Fruit fly (Drosophila melanogaster) whole organism, embryonic: ENCODE data around the gene Ir75b.

Experiments used
- Adf1 ChIP-seq: fragments of 200-800 bp; sonication (Bioruptor generic); IDR thresholded peaks from 2 replicates; pipeline ENCODE4 v1.3.6; 2022; ENCODE audit warnings: missing biosample characterization, missing genetic modification characterization
- BtbVII ChIP-seq: fragments of 200-800 bp; sonication (Bioruptor generic); optimal IDR thresholded peaks from 3 replicates; lab custom pipeline; 2017; ENCODE audit warnings: missing biosample characterization, mild to moderate bottlenecking, missing genetic modification characterization
- CG10543 ChIP-seq: fragments of 200-800 bp; sonication (Bioruptor generic); optimal IDR thresholded peaks from 3 replicates; lab custom pipeline; 2017; ENCODE audit warnings: missing biosample characterization, mild to moderate bottlenecking, missing genetic modification characterization, moderate library complexity
- CG12659 ChIP-seq: fragments of 200-800 bp; sonication (Bioruptor generic); optimal IDR thresholded peaks from 3 replicates; lab custom pipeline; 2017; ENCODE audit warnings: mild to moderate bottlenecking, missing biosample characterization, missing genetic modification reagents, missing genetic modification characterization
- CG13287 ChIP-seq: fragments of 200-800 bp; sonication (Bioruptor generic); IDR thresholded peaks from 2 replicates; pipeline ENCODE4 v1.3.6; 2022; ENCODE audit warnings: missing biosample characterization, missing genetic modification characterization; ENCODE audit not compliant: partially characterized antibody
- CG13296 ChIP-seq: fragments of 200-800 bp; sonication (Bioruptor generic); optimal IDR thresholded peaks from 3 replicates; lab custom pipeline; 2018; ENCODE audit warnings: missing biosample characterization, mild to moderate bottlenecking, missing genetic modification characterization
- CG13894 ChIP-seq: fragments of 200-800 bp; sonication (Bioruptor generic); optimal IDR thresholded peaks from 3 replicates; lab custom pipeline; 2018; ENCODE audit warnings: missing biosample characterization, mild to moderate bottlenecking, missing genetic modification characterization, moderate library complexity
- CG15269 ChIP-seq: fragments of 200-800 bp; sonication (Bioruptor generic); optimal IDR thresholded peaks from 2 replicates; lab custom pipeline; 2018; ENCODE audit warnings: missing biosample characterization, mild to moderate bottlenecking, missing genetic modification characterization, moderate library complexity
- CG1603 ChIP-seq: fragments of 200-800 bp; sonication (Bioruptor generic); optimal IDR thresholded peaks from 2 replicates; lab custom pipeline; 2019; ENCODE audit warnings: missing biosample characterization, mild to moderate bottlenecking, missing genetic modification characterization, moderate library complexity
- CG1647 ChIP-seq: fragments of 200-800 bp; sonication (Bioruptor generic); optimal IDR thresholded peaks from 3 replicates; lab custom pipeline; 2016; ENCODE audit warnings: missing biosample characterization, missing genetic modification characterization
- CG32767 ChIP-seq: fragments of 200-800 bp; sonication (Bioruptor generic); IDR thresholded peaks from 2 replicates; pipeline ENCODE4 v1.3.6; 2022; ENCODE audit warnings: missing biosample characterization, missing genetic modification characterization
- CG34376 ChIP-seq: fragments of 200-800 bp; sonication (Bioruptor generic); optimal IDR thresholded peaks from 2 replicates; lab custom pipeline; 2018; ENCODE audit warnings: missing biosample characterization, mild to moderate bottlenecking, missing genetic modification characterization
- CG34422 ChIP-seq: fragments of 200-800 bp; sonication (Bioruptor generic); IDR thresholded peaks from 3 replicates; pipeline ENCODE4 v1.3.6; 2022; ENCODE audit warnings: missing biosample characterization, missing genetic modification characterization
- CG4360 ChIP-seq: fragments of 200-800 bp; sonication (Bioruptor generic); IDR thresholded peaks from 2 replicates; pipeline ENCODE4 v1.3.6; 2022; ENCODE audit warnings: missing biosample characterization, missing genetic modification characterization
- CG7839 ChIP-seq: fragments of 200-800 bp; sonication (Bioruptor generic); optimal IDR thresholded peaks from 3 replicates; lab custom pipeline; 2018; ENCODE audit warnings: missing biosample characterization, mild to moderate bottlenecking, missing genetic modification characterization, moderate library complexity
- CG7928 ChIP-seq: fragments of 200-800 bp; sonication (Bioruptor generic); optimal IDR thresholded peaks from 2 replicates; lab custom pipeline; 2017; ENCODE audit warnings: missing biosample characterization, mild to moderate bottlenecking, missing genetic modification characterization
- CG7987 ChIP-seq: fragments of 200-800 bp; sonication (Bioruptor generic); optimal IDR thresholded peaks from 2 replicates; lab custom pipeline; 2018; ENCODE audit warnings: missing biosample characterization, mild to moderate bottlenecking, missing genetic modification characterization, moderate library complexity
- CG9932 ChIP-seq: fragments of 200-800 bp; sonication (Bioruptor generic); IDR thresholded peaks from 2 replicates; pipeline ENCODE4 v1.3.6; 2022; ENCODE audit warnings: missing biosample characterization, missing genetic modification characterization
- CHES-1-like ChIP-seq: fragments of 200-800 bp; sonication (Bioruptor generic); optimal IDR thresholded peaks from 2 replicates; lab custom pipeline; 2016; ENCODE audit warnings: missing biosample characterization, missing genetic modification characterization
- Dll ChIP-seq: fragments of 200-800 bp; sonication (Bioruptor generic); IDR thresholded peaks from 4 replicates; pipeline ENCODE4 v1.3.6; 2022; ENCODE audit warnings: missing biosample characterization, missing genetic modification characterization; ENCODE audit not compliant: partially characterized antibody
- Dref ChIP-seq: fragments of 200-800 bp; sonication (Bioruptor generic); IDR thresholded peaks from 2 replicates; pipeline ENCODE4 v1.3.6; 2022; ENCODE audit warnings: missing biosample characterization, missing genetic modification characterization
- Fer3 ChIP-seq: fragments of 200-800 bp; sonication (Bioruptor generic); optimal IDR thresholded peaks from 2 replicates; lab custom pipeline; 2018; ENCODE audit warnings: missing biosample characterization, mild to moderate bottlenecking, missing genetic modification characterization, moderate library complexity
- MBD-R2 ChIP-seq: fragments of 200-800 bp; sonication (Bioruptor generic); IDR thresholded peaks from 2 replicates; pipeline ENCODE4 v1.3.6; 2022; ENCODE audit warnings: missing biosample characterization, missing genetic modification characterization
- Max ChIP-seq: fragments of 200-800 bp; sonication (Bioruptor generic); optimal IDR thresholded peaks from 2 replicates; lab custom pipeline; 2016; ENCODE audit warnings: missing biosample characterization, mild to moderate bottlenecking, missing genetic modification characterization
- Med ChIP-seq: fragments of 200-800 bp; sonication (Bioruptor generic); peaks from one replicate; lab custom pipeline; 2016; ENCODE audit warnings: missing biosample characterization, missing genetic modification characterization, mild to moderate bottlenecking, inconsistent platforms, moderate library complexity
- Meics ChIP-seq: fragments of 200-800 bp; sonication (Bioruptor generic); optimal IDR thresholded peaks from 2 replicates; lab custom pipeline; 2017; ENCODE audit warnings: missing biosample characterization, mild to moderate bottlenecking, missing genetic modification characterization
- Nf-YB ChIP-seq: fragments of 200-800 bp; sonication (Bioruptor generic); optimal IDR thresholded peaks from 3 replicates; lab custom pipeline; 2019; ENCODE audit warnings: missing biosample characterization, mild to moderate bottlenecking, missing genetic modification characterization, moderate library complexity
- Scr ChIP-seq: fragments of 200-800 bp; sonication (Bioruptor generic); IDR thresholded peaks from 2 replicates; pipeline ENCODE4 v1.3.6; 2022; ENCODE audit warnings: missing biosample characterization, missing genetic modification characterization; ENCODE audit not compliant: partially characterized antibody
- Taf1 ChIP-seq: fragments of 200-800 bp; sonication (Bioruptor generic); IDR thresholded peaks from 2 replicates; pipeline ENCODE4 v1.3.6; 2022; ENCODE audit warnings: missing biosample characterization, missing genetic modification characterization
- Trl ChIP-seq, 3 experiments: fragments of >200 bp in 2 of 3; fragments of 200-800 bp in 1 of 3; sonication (Bioruptor generic) in 1 of 3; optimal IDR thresholded peaks; 2 replicates in 1 of 3; 3 replicates in 2 of 3; lab custom pipeline; 2016 to 2017; ENCODE audit warnings: missing biosample characterization in 1 of 3, missing genetic modification characterization in 1 of 3
- Xrp1 ChIP-seq: fragments of 200-800 bp; sonication (Bioruptor generic); IDR thresholded peaks from 2 replicates; pipeline ENCODE4 v1.3.6; 2022; ENCODE audit warnings: missing biosample characterization, missing genetic modification characterization
- az2 ChIP-seq: fragments of 200-800 bp; sonication (Bioruptor generic); optimal IDR thresholded peaks from 3 replicates; lab custom pipeline; 2016; ENCODE audit warnings: missing biosample characterization, missing genetic modification characterization
- bcd ChIP-seq: fragments of 200-800 bp; sonication (Bioruptor generic); optimal IDR thresholded peaks from 2 replicates; lab custom pipeline; 2017; ENCODE audit warnings: missing biosample characterization, mild to moderate bottlenecking, missing genetic modification characterization
- chinmo ChIP-seq: fragments of 200-800 bp; sonication (Bioruptor generic); IDR thresholded peaks from 4 replicates; pipeline ENCODE4 v1.3.6; 2022; ENCODE audit warnings: missing biosample characterization, missing genetic modification characterization; ENCODE audit not compliant: partially characterized antibody
- dmrt99B ChIP-seq: fragments of 200-800 bp; sonication (Bioruptor generic); optimal IDR thresholded peaks from 2 replicates; lab custom pipeline; 2018; ENCODE audit warnings: missing biosample characterization, mild to moderate bottlenecking, missing genetic modification characterization, moderate library complexity
- fru ChIP-seq: fragments of >200 bp; optimal IDR thresholded peaks from 2 replicates; lab custom pipeline; 2017
- kah ChIP-seq: fragments of 200-800 bp; sonication (Bioruptor generic); optimal IDR thresholded peaks from 2 replicates; lab custom pipeline; 2018; ENCODE audit warnings: missing biosample characterization, mild to moderate bottlenecking, missing genetic modification characterization
- lilli ChIP-seq: fragments of 200-800 bp; sonication (Bioruptor generic); optimal IDR thresholded peaks from 3 replicates; lab custom pipeline; 2016; ENCODE audit warnings: missing biosample characterization, missing genetic modification characterization
- lmd ChIP-seq: fragments of 200-800 bp; sonication (Bioruptor generic); IDR thresholded peaks from 2 replicates; pipeline ENCODE4 v1.3.6; 2022; ENCODE audit warnings: missing biosample characterization, missing genetic modification characterization
- mld ChIP-seq: fragments of 200-800 bp; sonication (Bioruptor generic); IDR thresholded peaks from 3 replicates; pipeline ENCODE4 v1.3.6; 2022; ENCODE audit warnings: missing biosample characterization, missing genetic modification characterization; ENCODE audit not compliant: partially characterized antibody
- pros ChIP-seq: fragments of 200-800 bp; sonication (Bioruptor generic); optimal IDR thresholded peaks from 3 replicates; lab custom pipeline; 2019; ENCODE audit warnings: missing biosample characterization, mild to moderate bottlenecking, missing genetic modification characterization, moderate library complexity
- ranshi ChIP-seq: fragments of 200-800 bp; sonication (Bioruptor generic); IDR thresholded peaks from 2 replicates; pipeline ENCODE4 v1.3.6; 2022; ENCODE audit warnings: missing biosample characterization, missing genetic modification characterization
- rib ChIP-seq: fragments of 200-800 bp; sonication (Bioruptor generic); IDR thresholded peaks from 2 replicates; pipeline ENCODE4 v1.3.6; 2022; ENCODE audit warnings: missing biosample characterization, missing genetic modification characterization
- slbo ChIP-seq: fragments of 200-800 bp; sonication (Bioruptor generic); IDR thresholded peaks from 2 replicates; pipeline ENCODE4 v1.3.6; 2022; ENCODE audit warnings: missing biosample characterization, missing genetic modification characterization
- sob ChIP-seq: fragments of 200-800 bp; sonication (Bioruptor generic); IDR thresholded peaks from 2 replicates; pipeline ENCODE4 v1.3.6; 2022; ENCODE audit warnings: missing biosample characterization, missing genetic modification characterization
- stc ChIP-seq: fragments of 200-800 bp; sonication (Bioruptor generic); IDR thresholded peaks from 2 replicates; pipeline ENCODE4 v1.3.6; 2022; ENCODE audit warnings: missing biosample characterization, missing genetic modification characterization
- tgo ChIP-seq: fragments of 200-800 bp; sonication (Bioruptor generic); IDR thresholded peaks from 3 replicates; pipeline ENCODE4 v1.3.6; 2022; ENCODE audit warnings: missing biosample characterization, missing genetic modification characterization

Gene Ir75b

dm6 chr3L:17842892-17843703 lies 23.1 kb upstream of the Ir75b start, which contains the start of gene CG5567 (continued):
- TF ChIP-seq Adf1 (GFP tag; lab: Robert Waterston, UW), result peak; percentile 24; the same call in 1 of the 2 replicates
- no peak for TF ChIP-seq fru (lab: Kevin White, UChicago)
- TF ChIP-seq CG34422 (GFP tag; lab: Robert Waterston, UW), result no peak
- peak; percentile 61; the same call in 1 of the 2 replicates for TF ChIP-seq CG32767 (GFP tag; lab: Robert Waterston, UW)
- no peak for TF ChIP-seq dmrt99B (tag; lab: Kevin White, UChicago)
- TF ChIP-seq kah (GFP tag; lab: Kevin White, UChicago), result peak; percentile 95
- TF ChIP-seq rib (GFP tag; lab: Robert Waterston, UW), result 0 out of 2 replicates have a peak, but pooled peaks have one; percentile 21
- TF ChIP-seq CG12659, result peak; percentile 20
- TF ChIP-seq CG15269 (tag; lab: Kevin White, UChicago), result peak; percentile 29
- peak; percentile 42 for TF ChIP-seq CG7839 (tag; lab: Kevin White, UChicago)
- TF ChIP-seq ranshi, result peak; percentile 38; the same call in 1 of the 2 replicates
- TF ChIP-seq Med (GFP tag; lab: Kevin White, UChicago), result peak; percentile 87
- peak; percentile 2 for TF ChIP-seq bcd
- TF ChIP-seq CG4360, result no peak
- TF ChIP-seq CG1603 (tag; lab: Kevin White, UChicago), result no peak
- TF ChIP-seq tgo (GFP tag; lab: Robert Waterston, UW), result no peak
- 0 out of 4 replicates have a peak, but pooled peaks have one; percentile 51 for TF ChIP-seq chinmo (GFP tag; lab: Robert Waterston, UW)
- peak; percentile 26; the same call in 1 of the 2 replicates for TF ChIP-seq CG13287
- peak; percentile 16 for TF ChIP-seq CG13894 (tag; lab: Kevin White, UChicago)
- TF ChIP-seq CG7928, result peak; percentile 10
- TF ChIP-seq Xrp1, result peak; percentile 26; the same call in 1 of the 2 replicates
- peak; percentile 54 for TF ChIP-seq lilli (GFP tag; lab: Kevin White, UChicago)

dm6 chr3L:17841085-17841606 lies 21.2 kb upstream of the Ir75b start, which contains the start of gene CG5577:
Gene CG5577 (minus strand): TSS chr3L:17841427.
- peak; percentile 79 for TF ChIP-seq CG10543 (GFP tag; lab: Kevin White, UChicago)
- peak; percentile 55 for TF ChIP-seq CG13296 (GFP tag; lab: Kevin White, UChicago)
- TF ChIP-seq Dll (GFP tag; lab: Robert Waterston, UW), result peak; percentile 67
- TF ChIP-seq Dref (GFP tag; lab: Robert Waterston, UW), result peak; percentile 57
- TF ChIP-seq az2 (GFP tag; lab: Kevin White, UChicago), result no peak
- TF ChIP-seq CG1603 (tag; lab: Kevin White, UChicago), result peak; percentile 9
- no peak; the same call in 1 of the 2 replicates for TF ChIP-seq sob (GFP tag; lab: Robert Waterston, UW)
- TF ChIP-seq Trl (optimal IDR thresholded peaks at IDR 0.05; lab: Kevin White, UChicago), result peak; percentile 38 to 75
- peak; percentile 9 for TF ChIP-seq Trl (GFP tag; optimal IDR thresholded peaks at IDR 0.05; lab: Kevin White, UChicago)
- TF ChIP-seq CHES-1-like (GFP tag; lab: Kevin White, UChicago), result no peak
- TF ChIP-seq stc (GFP tag; lab: Robert Waterston, UW), result peak; percentile 42; the same call in 1 of the 2 replicates
- peak; percentile 40 for TF ChIP-seq Meics
- peak; percentile 68 for TF ChIP-seq Scr (GFP tag; lab: Robert Waterston, UW)
- peak; percentile 15; the same call in 1 of the 2 replicates for TF ChIP-seq lmd (GFP tag; lab: Robert Waterston, UW)
- peak; percentile 87 for TF ChIP-seq Nf-YB (GFP tag; lab: Kevin White, UChicago)
- peak; percentile 38 for TF ChIP-seq pros (GFP tag; lab: Kevin White, UChicago)
- TF ChIP-seq mld (GFP tag; lab: Robert Waterston, UW), result no peak
- peak; percentile 39; the same call in 1 of the 2 replicates for TF ChIP-seq slbo (GFP tag; lab: Robert Waterston, UW)
- peak; percentile 41; the same call in 1 of the 3 replicates for TF ChIP-seq CG34422 (GFP tag; lab: Robert Waterston, UW)
- no peak for TF ChIP-seq CG1647
- TF ChIP-seq Fer3 (tag; lab: Kevin White, UChicago), result peak; percentile 15
- TF ChIP-seq CG7987 (GFP tag; lab: Kevin White, UChicago), result peak; percentile 28
- TF ChIP-seq Taf1 (GFP tag; lab: Robert Waterston, UW), result no peak
- no peak for TF ChIP-seq Max (GFP tag; lab: Kevin White, UChicago)
- peak; percentile 7 for TF ChIP-seq BtbVII (GFP tag; lab: Kevin White, UChicago)
- TF ChIP-seq MBD-R2 (GFP tag; lab: Robert Waterston, UW), result peak; percentile 15; the same call in 1 of the 2 replicates
- TF ChIP-seq CG9932, result peak; percentile 51; the same call in 1 of the 2 replicates
- TF ChIP-seq CG34376 (GFP tag; lab: Kevin White, UChicago), result peak; percentile 91
